In the genomic region with DNA sequence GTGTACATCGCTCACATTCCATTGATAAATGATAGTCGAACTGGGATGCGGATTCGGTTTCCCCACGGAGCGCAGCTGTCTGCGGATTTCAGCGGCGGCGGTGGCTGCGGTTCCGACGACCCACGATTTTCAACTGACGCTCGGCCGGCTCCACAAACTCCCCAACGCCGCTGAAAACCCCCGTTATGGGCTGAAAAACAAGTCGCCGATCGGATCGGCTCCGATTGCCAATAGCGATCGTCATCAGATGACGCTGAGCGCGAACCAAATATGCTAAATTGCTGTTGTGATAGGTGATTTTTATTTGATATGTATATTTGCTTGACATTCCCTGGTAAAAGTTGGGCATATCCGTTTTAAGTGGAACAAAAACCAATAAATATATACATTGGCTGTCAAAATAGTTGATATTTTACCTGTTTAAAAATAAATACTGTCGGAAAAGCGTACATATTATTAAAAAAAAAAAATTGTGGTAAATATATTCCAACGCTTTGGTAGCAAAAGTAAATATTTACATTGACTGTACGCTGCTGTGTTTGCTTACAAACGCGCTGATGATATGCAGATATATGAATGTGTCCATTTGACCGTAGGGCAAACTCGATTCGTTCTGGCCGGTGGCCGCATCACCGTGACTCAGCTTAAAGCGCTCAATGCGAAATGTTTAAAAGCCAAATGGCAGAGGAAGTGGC, we compare ENCODE assay signal across 1 fruit fly cellular context.
TF ChIP-seq lines count a peak whose summit lies in the region.

No protein-coding gene starts in this region.

TF ChIP-seq in whole organism, embryonic, 481 proteins besides CTCF, POLR2A, EP300 and RAD21 (continued from another document):
- TF ChIP-seq schlank (tag; optimal IDR thresholded peaks at IDR 0.05; lab: Kevin White, UChicago) (peak; percentile 40), Opbp (GFP tag; IDR thresholded peaks at IDR 0.05; lab: Robert Waterston, UW; ENCODE audit: partially characterized antibody) (no peak), CG9609 (GFP tag; optimal IDR thresholded peaks at IDR 0.05; lab: Kevin White, UChicago) (peak; percentile 26), Spps (tag; optimal IDR thresholded peaks at IDR 0.05; lab: Kevin White, UChicago) (no peak), CG1602 (GFP tag; optimal IDR thresholded peaks at IDR 0.05; lab: Kevin White, UChicago) (peak; percentile 29), Meics (GFP tag; optimal IDR thresholded peaks at IDR 0.05; lab: Kevin White, UChicago) (peak; percentile 74), CG16815 (GFP tag; optimal IDR thresholded peaks at IDR 0.05; lab: Kevin White, UChicago) (peak; percentile 60), D19B (GFP tag; optimal IDR thresholded peaks at IDR 0.05; lab: Kevin White, UChicago) (peak; percentile 79), sim (GFP tag; IDR thresholded peaks at IDR 0.05; lab: Robert Waterston, UW) (no peak), E2f1 (GFP tag; IDR thresholded peaks at IDR 0.05; lab: Robert Waterston, UW) (peak; percentile 47; the same call in 1 of the 2 replicates), CG10147 (GFP tag; optimal IDR thresholded peaks at IDR 0.05; lab: Kevin White, UChicago) (peak; percentile 88), bowl (GFP tag; IDR thresholded peaks at IDR 0.05; lab: Robert Waterston, UW) (no peak), chinmo (GFP tag; IDR thresholded peaks at IDR 0.05; lab: Robert Waterston, UW; ENCODE audit: partially characterized antibody) (no peak), ttk (GFP tag; IDR thresholded peaks at IDR 0.05; lab: Robert Waterston, UW) (no peak; the same call in none of the 2 replicates), aop (GFP tag; IDR thresholded peaks at IDR 0.05; lab: Robert Waterston, UW) (no peak), sna (GFP tag; IDR thresholded peaks at IDR 0.05; lab: Robert Waterston, UW; ENCODE audit: partially characterized antibody) (no peak), Taf1 (GFP tag; IDR thresholded peaks at IDR 0.05; lab: Robert Waterston, UW) (no peak), CG3407 (GFP tag; optimal IDR thresholded peaks at IDR 0.05; lab: Kevin White, UChicago) (no peak), Myb (GFP tag; optimal IDR thresholded peaks at IDR 0.05; lab: Kevin White, UChicago) (peak; percentile 39), lilli (GFP tag; optimal IDR thresholded peaks at IDR 0.05; lab: Kevin White, UChicago) (peak; percentile 70), jigr1 (GFP tag; IDR thresholded peaks at IDR 0.05; lab: Robert Waterston, UW) (no peak), ftz-f1 (GFP tag; optimal IDR thresholded peaks at IDR 0.05; lab: Kevin White, UChicago) (no peak), Jarid2 (GFP tag; optimal IDR thresholded peaks at IDR 0.05; lab: Kevin White, UChicago) (peak; percentile 15), nerfin-2 (GFP tag; IDR thresholded peaks at IDR 0.05; lab: Robert Waterston, UW; ENCODE audit: partially characterized antibody) (no peak), lbe (GFP tag; optimal IDR thresholded peaks at IDR 0.05; lab: Kevin White, UChicago) (peak; percentile 18), CG17328 (GFP tag; IDR thresholded peaks at IDR 0.05; lab: Robert Waterston, UW) (no peak), CG6683 (GFP tag; optimal IDR thresholded peaks at IDR 0.05; lab: Kevin White, UChicago) (no peak), CG12744 (GFP tag; optimal IDR thresholded peaks at IDR 0.05; lab: Kevin White, UChicago) (peak; percentile 33), Chrac-16 (GFP tag; optimal IDR thresholded peaks at IDR 0.05; lab: Kevin White, UChicago) (peak; percentile 21), B-H1 (GFP tag; IDR thresholded peaks at IDR 0.05; lab: Robert Waterston, UW) (no peak; the same call in 2 of the 3 replicates), CG14014 (GFP tag; IDR thresholded peaks at IDR 0.05; lab: Robert Waterston, UW) (peak; percentile 57; the same call in 1 of the 2 replicates), nau (GFP tag; optimal IDR thresholded peaks at IDR 0.05; lab: Kevin White, UChicago) (peak; percentile 31), CG17361 (GFP tag; IDR thresholded peaks at IDR 0.05; lab: Robert Waterston, UW) (peak; percentile 72), Hr3 (GFP tag; optimal IDR thresholded peaks at IDR 0.05; lab: Kevin White, UChicago) (peak; percentile 65), D (optimal IDR thresholded peaks at IDR 0.05; lab: Kevin White, UChicago) (no peak), D (GFP tag; optimal IDR thresholded peaks at IDR 0.05; lab: Kevin White, UChicago) (no peak)
